Fruit fly (Drosophila melanogaster): ENCODE data around the gene CG13599.

Gene CG13599

dm6 chr3R:23920387-23920786 lies 11.1 kb upstream of the CG13599 start:
- TF ChIP-seq N (GFP tag; optimal IDR thresholded peaks at IDR 0.05) (no peak), Dfd (GFP tag; optimal IDR thresholded peaks at IDR 0.05) (peak; percentile 95)

dm6 chr3R:23920874-23921539 lies 10.4 kb upstream of the CG13599 start:
- TF ChIP-seq ey (GFP tag; optimal IDR thresholded peaks at IDR 0.05) (peak; percentile 51), brk (GFP tag; optimal IDR thresholded peaks at IDR 0.05) (no peak), Jra (GFP tag; optimal IDR thresholded peaks at IDR 0.05) (no peak), HLH106 (tag; optimal IDR thresholded peaks at IDR 0.05) (peak; percentile 55), CrebA (GFP tag; optimal IDR thresholded peaks at IDR 0.05; ENCODE audit: borderline replicate concordance) (no peak), N (GFP tag; optimal IDR thresholded peaks at IDR 0.05) (no peak), CG9705 (GFP tag; optimal IDR thresholded peaks at IDR 0.05) (peak; percentile 14), woc (GFP tag; optimal IDR thresholded peaks at IDR 0.05) (no peak), br (GFP tag; optimal IDR thresholded peaks at IDR 0.05) (peak; percentile 66), sage (GFP tag; optimal IDR thresholded peaks at IDR 0.05) (no peak), Hr78 (GFP tag; optimal IDR thresholded peaks at IDR 0.05) (no peak), Myc (optimal IDR thresholded peaks at IDR 0.05) (no peak), Vsx2 (GFP tag; optimal IDR thresholded peaks at IDR 0.05; ENCODE audit: partially characterized antibody) (no peak), Mio (GFP tag; optimal IDR thresholded peaks at IDR 0.05) (no peak), CG32264 (GFP tag; optimal IDR thresholded peaks at IDR 0.05) (no peak), dmrt93B (GFP tag; optimal IDR thresholded peaks at IDR 0.05) (peak; percentile 21), Sp1 (GFP tag; optimal IDR thresholded peaks at IDR 0.05) (peak; percentile 44), psq (GFP tag; optimal IDR thresholded peaks at IDR 0.05) (peak; percentile 4), Hr83 (GFP tag; optimal IDR thresholded peaks at IDR 0.05; ENCODE audit: poor library complexity, severe bottlenecking) (no peak), dsf (GFP tag; optimal IDR thresholded peaks at IDR 0.05; ENCODE audit: borderline replicate concordance) (no peak), dl (GFP tag; optimal IDR thresholded peaks at IDR 0.05; ENCODE audit: insufficient read depth in 1 of 2, partially characterized antibody in 2 of 2) (no peak), pan (optimal IDR thresholded peaks at IDR 0.05) (no peak), fru (GFP tag; optimal IDR thresholded peaks at IDR 0.05) (peak; percentile 61), rgr (GFP tag; optimal IDR thresholded peaks at IDR 0.05) (peak; percentile 57), h (GFP tag; optimal IDR thresholded peaks at IDR 0.05) (peak; percentile 50), sv (GFP tag; optimal IDR thresholded peaks at IDR 0.05) (no peak), usp (GFP tag; optimal IDR thresholded peaks at IDR 0.05) (no peak), Dif (GFP tag; optimal IDR thresholded peaks at IDR 0.05; ENCODE audit: partially characterized antibody) (no peak), Dfd (GFP tag; optimal IDR thresholded peaks at IDR 0.05) (no peak), Rel (GFP tag; optimal IDR thresholded peaks at IDR 0.05) (no peak), Rel (tag; optimal IDR thresholded peaks at IDR 0.05) (peak; percentile 42), Abd-B (GFP tag; optimal IDR thresholded peaks at IDR 0.05) (no peak), tai (GFP tag; optimal IDR thresholded peaks at IDR 0.05) (no peak), foxo (GFP tag; optimal IDR thresholded peaks at IDR 0.05) (peak in 1 of 2 experiments; percentile 9), jim (GFP tag; optimal IDR thresholded peaks at IDR 0.05) (no peak), Hnf4 (GFP tag; optimal IDR thresholded peaks at IDR 0.05) (peak; percentile 12), GATAd (GFP tag; optimal IDR thresholded peaks at IDR 0.05) (no peak), OdsH (GFP tag; optimal IDR thresholded peaks at IDR 0.05) (peak; percentile 26), lola (GFP tag; optimal IDR thresholded peaks at IDR 0.05) (no peak)
